Worm (Caenorhabditis elegans) whole organism, L1 larva: ENCODE measurements around the gene coq-8.

ENCODE experiments used
- C04F5.9 ChIP-seq: sonication (generic microtip); optimal IDR thresholded peaks from 2 replicates; lab custom pipeline; 2016; ENCODE audit warnings: missing genetic modification characterization, missing compliant biosample characterization
- C16A3.4 ChIP-seq: fragments of 150-350 bp; optimal IDR thresholded peaks from 2 replicates; lab custom pipeline; 2014; ENCODE audit warnings: missing biosample characterization, missing genetic modification characterization
- F16B12.6 ChIP-seq: fragments of 150-350 bp; optimal IDR thresholded peaks from 2 replicates; lab custom pipeline; 2014; ENCODE audit warnings: missing biosample characterization, missing genetic modification characterization
- ceh-90 ChIP-seq: sonication (generic microtip); optimal IDR thresholded peaks from 2 replicates; lab custom pipeline; 2016; ENCODE audit warnings: missing genetic modification characterization, missing compliant biosample characterization
- efl-1 ChIP-seq, 4 experiments: fragments of 150-350 bp; optimal IDR thresholded peaks in 3 of 4; peaks in 1 of 4; 1 replicate in 1 of 4; 2 replicates in 3 of 4; lab custom pipeline; 2014; ENCODE audit warnings: missing biosample characterization in 2 of 4, missing genetic modification characterization in 2 of 4, missing genetic modification reagents in 2 of 4
- egl-13 ChIP-seq: sonication (generic microtip); optimal IDR thresholded peaks from 2 replicates; lab custom pipeline; 2016; ENCODE audit warnings: missing genotype, missing genetic modification reagents, missing genetic modification characterization, missing compliant biosample characterization
- ets-5 ChIP-seq: fragments of 200-800 bp; sonication (Bioruptor generic); IDR thresholded peaks from 2 replicates; pipeline ENCODE4 v1.3.6; 2022; ENCODE audit warnings: missing genetic modification characterization, missing compliant biosample characterization
- fkh-10 ChIP-seq: sonication (generic microtip); optimal IDR thresholded peaks from 2 replicates; lab custom pipeline; 2017; ENCODE audit warnings: missing biosample characterization, missing genetic modification reagents, missing genetic modification characterization
- fkh-4 ChIP-seq: sonication (generic microtip); optimal IDR thresholded peaks from 2 replicates; lab custom pipeline; 2016; ENCODE audit warnings: missing compliant biosample characterization, missing genetic modification characterization, borderline replicate concordance
- grh-1 ChIP-seq: fragments of 200-800 bp; sonication (Bioruptor generic); IDR thresholded peaks from 2 replicates; pipeline ENCODE4 v1.3.6; 2022; ENCODE audit warnings: missing genetic modification reagents, missing genetic modification characterization, missing compliant biosample characterization
- hlh-4 ChIP-seq: sonication (generic microtip); optimal IDR thresholded peaks from 2 replicates; lab custom pipeline; 2016; ENCODE audit warnings: mild to moderate bottlenecking, missing genetic modification characterization, missing compliant biosample characterization
- jun-1 ChIP-seq: fragments of 150-350 bp; optimal IDR thresholded peaks from 2 replicates; lab custom pipeline; 2014; ENCODE audit warnings: missing biosample characterization, missing genetic modification reagents, missing genetic modification characterization
- lin-39 ChIP-seq: fragments of 150-350 bp; optimal IDR thresholded peaks from 2 replicates; lab custom pipeline; 2014; ENCODE audit warnings: missing biosample characterization, missing genetic modification reagents, missing genetic modification characterization
- lir-3 ChIP-seq: sonication (generic microtip); optimal IDR thresholded peaks from 2 replicates; lab custom pipeline; 2016; ENCODE audit warnings: mild to moderate bottlenecking, missing genetic modification characterization, moderate library complexity, missing compliant biosample characterization; ENCODE audit not compliant: poor library complexity
- mdl-1 ChIP-seq, 2 experiments: fragments of 150-350 bp; optimal IDR thresholded peaks; 2 replicates each; lab custom pipeline; 2014 to 2017; ENCODE audit warnings: missing biosample characterization in 2 of 2, missing genetic modification characterization in 2 of 2, inconsistent platforms in 1 of 2
- mef-2 ChIP-seq: fragments of 150-350 bp; optimal IDR thresholded peaks from 2 replicates; lab custom pipeline; 2014; ENCODE audit warnings: missing biosample characterization, missing genetic modification characterization
- mep-1 ChIP-seq: fragments of 150-350 bp; optimal IDR thresholded peaks from 2 replicates; lab custom pipeline; 2014; ENCODE audit warnings: missing biosample characterization, missing genetic modification characterization
- nhr-11 ChIP-seq: fragments of 150-350 bp; optimal IDR thresholded peaks from 2 replicates; lab custom pipeline; 2014; ENCODE audit warnings: missing biosample characterization, missing genetic modification characterization
- nhr-12 ChIP-seq: sonication (generic microtip); optimal IDR thresholded peaks from 2 replicates; lab custom pipeline; 2017; ENCODE audit warnings: missing biosample characterization, missing genetic modification characterization
- nhr-47 ChIP-seq: sonication (generic microtip); optimal IDR thresholded peaks from 2 replicates; lab custom pipeline; 2016; ENCODE audit warnings: mild to moderate bottlenecking, missing genetic modification characterization, moderate library complexity, missing compliant biosample characterization
- nhr-77 ChIP-seq: fragments of 150-350 bp; optimal IDR thresholded peaks from 2 replicates; lab custom pipeline; 2014; ENCODE audit warnings: missing biosample characterization, missing genetic modification characterization
- nhr-85 ChIP-seq: sonication (generic microtip); peaks from one replicate; lab custom pipeline; 2016; ENCODE audit warnings: missing genetic modification characterization, inconsistent platforms, missing compliant biosample characterization
- nhr-90 ChIP-seq: sonication (generic microtip); optimal IDR thresholded peaks from 2 replicates; lab custom pipeline; 2016; ENCODE audit warnings: mild to moderate bottlenecking, missing genetic modification characterization, missing compliant biosample characterization; ENCODE audit not compliant: poor library complexity
- pax-3 ChIP-seq: fragments of 200-800 bp; sonication (Bioruptor generic); optimal IDR thresholded peaks from 2 replicates; lab custom pipeline; 2018; ENCODE audit warnings: mild to moderate bottlenecking, missing genetic modification characterization, moderate library complexity, missing compliant biosample characterization
- rnt-1 ChIP-seq: sonication (generic microtip); optimal IDR thresholded peaks from 2 replicates; lab custom pipeline; 2016; ENCODE audit warnings: mild to moderate bottlenecking, missing genetic modification characterization, moderate library complexity, missing compliant biosample characterization
- snu-23 ChIP-seq: sonication (generic microtip); optimal IDR thresholded peaks from 2 replicates; lab custom pipeline; 2016; ENCODE audit warnings: missing genetic modification characterization, missing compliant biosample characterization
- sptf-1 ChIP-seq: fragments of 150-350 bp; optimal IDR thresholded peaks from 2 replicates; lab custom pipeline; 2014; ENCODE audit warnings: missing biosample characterization, missing genetic modification characterization
- swsn-7 ChIP-seq: sonication (generic microtip); optimal IDR thresholded peaks from 2 replicates; lab custom pipeline; 2016; ENCODE audit warnings: missing genetic modification characterization, missing compliant biosample characterization
- tbx-2 ChIP-seq: sonication (generic microtip); optimal IDR thresholded peaks from 2 replicates; lab custom pipeline; 2016; ENCODE audit warnings: missing genetic modification characterization, missing compliant biosample characterization
- unc-130 ChIP-seq: fragments of 150-350 bp; optimal IDR thresholded peaks from 2 replicates; lab custom pipeline; 2017; ENCODE audit warnings: missing biosample characterization, missing genetic modification characterization, inconsistent platforms
- unc-30 ChIP-seq: sonication (generic microtip); optimal IDR thresholded peaks from 2 replicates; lab custom pipeline; 2017; ENCODE audit warnings: missing biosample characterization, missing genetic modification characterization
- unc-62 ChIP-seq: fragments of 150-350 bp; optimal IDR thresholded peaks from 2 replicates; lab custom pipeline; 2014; ENCODE audit warnings: missing biosample characterization, missing genetic modification reagents, missing genetic modification characterization
- unc-98 ChIP-seq: fragments of 200-800 bp; sonication (Bioruptor generic); IDR thresholded peaks from 2 replicates; pipeline ENCODE4 v1.3.6; 2022; ENCODE audit warnings: missing genetic modification characterization, missing compliant biosample characterization
- ztf-4 ChIP-seq: fragments of 150-350 bp; optimal IDR thresholded peaks from 2 replicates; lab custom pipeline; 2014; ENCODE audit warnings: missing biosample characterization, missing genetic modification characterization

coq-8 gene

DNA sequence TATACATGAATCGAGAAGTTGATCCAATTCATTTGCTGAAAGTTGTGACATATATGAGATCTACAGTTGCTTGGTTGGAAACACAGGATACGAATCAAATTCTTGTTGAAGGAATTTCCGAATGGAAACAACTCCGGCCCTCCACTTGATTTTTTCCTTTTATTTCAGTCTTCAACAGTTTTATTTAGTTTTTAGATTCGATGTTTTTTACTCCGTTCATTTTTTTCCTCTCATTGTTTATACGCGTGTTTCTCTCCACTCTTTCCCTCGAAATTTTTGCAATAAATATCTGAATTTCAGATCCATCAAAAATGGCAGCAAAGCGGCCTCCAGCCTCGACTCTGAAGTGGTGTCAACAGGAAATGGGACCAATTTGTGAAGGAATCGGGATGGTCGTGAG, at the start of gene coq-8:
coq-8 (plus strand) TSS at position 301 of the 400 bp plus-strand sequence.
- no peak for TF ChIP-seq unc-98 (GFP tag; lab: Robert Waterston, UW)
- TF ChIP-seq mdl-1 (tag; optimal IDR thresholded peaks at IDR 0.05; lab: Kevin White, UChicago) = no peak
- TF ChIP-seq nhr-90 (tag; lab: Kevin White, UChicago) = no peak
- TF ChIP-seq nhr-12 (tag; lab: Kevin White, UChicago) = no peak
- TF ChIP-seq nhr-11 (tag; lab: Kevin White, UChicago) = no peak
- no peak for TF ChIP-seq lir-3 (tag; lab: Kevin White, UChicago)

DNA sequence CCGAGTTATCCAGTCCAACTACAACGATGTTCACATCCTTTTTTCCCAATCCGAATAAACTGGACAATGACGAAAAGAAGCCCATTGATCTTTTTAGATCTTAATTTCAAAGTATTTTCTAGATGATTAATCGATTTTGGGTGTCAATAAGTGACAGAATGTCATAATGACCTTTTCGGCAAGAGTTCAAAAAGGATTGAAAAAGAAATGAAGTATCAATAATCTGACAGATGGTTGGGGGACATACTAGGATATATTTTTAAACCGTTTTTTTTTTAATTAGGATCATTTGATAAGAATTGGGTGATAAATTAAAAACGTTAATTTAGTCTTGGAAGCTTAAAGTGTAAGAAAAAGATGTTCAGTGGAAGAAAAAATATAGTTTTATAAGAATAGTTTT, 48.5 kb upstream of the coq-8 start, which contains the start of gene arl-6:
arl-6 (minus strand) TSS at position 101 of the 400 bp plus-strand sequence.
- TF ChIP-seq C04F5.9 (tag; lab: Kevin White, UChicago) (no peak), efl-1 (optimal IDR thresholded peaks at IDR 0.05; lab: Kevin White, UChicago) (no peak), efl-1 (GFP tag; optimal IDR thresholded peaks at IDR 0.05 in 1 of 2; lab: Kevin White, UChicago) (peak in 1 of 2 experiments; percentile 49)

DNA sequence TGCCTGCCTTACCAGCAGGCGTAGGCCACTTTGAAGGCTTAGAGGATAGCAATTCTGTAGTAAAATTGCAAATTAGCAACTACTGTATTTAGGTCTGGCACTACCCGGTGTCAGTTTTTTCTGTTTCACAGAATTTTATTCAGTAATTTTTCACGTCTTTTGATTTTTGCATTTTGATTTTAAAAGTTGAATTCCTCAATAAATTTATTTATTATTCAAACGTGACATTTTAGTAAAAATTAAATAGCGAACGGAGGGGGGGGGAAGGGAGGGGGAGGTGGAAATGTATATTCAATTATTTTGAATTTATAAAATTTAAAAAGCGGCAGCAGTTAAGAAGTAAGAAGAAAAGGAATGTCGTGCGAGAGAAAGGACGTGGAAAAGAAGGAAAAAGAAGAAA, 46.0 kb upstream of the coq-8 start, which contains the start of gene F26A1.4:
F26A1.4 (plus strand) TSS at position 301 of the 400 bp plus-strand sequence.
- TF ChIP-seq ceh-90 (tag; lab: Kevin White, UChicago) (no peak), hlh-4 (tag; lab: Kevin White, UChicago) (no peak)

DNA sequence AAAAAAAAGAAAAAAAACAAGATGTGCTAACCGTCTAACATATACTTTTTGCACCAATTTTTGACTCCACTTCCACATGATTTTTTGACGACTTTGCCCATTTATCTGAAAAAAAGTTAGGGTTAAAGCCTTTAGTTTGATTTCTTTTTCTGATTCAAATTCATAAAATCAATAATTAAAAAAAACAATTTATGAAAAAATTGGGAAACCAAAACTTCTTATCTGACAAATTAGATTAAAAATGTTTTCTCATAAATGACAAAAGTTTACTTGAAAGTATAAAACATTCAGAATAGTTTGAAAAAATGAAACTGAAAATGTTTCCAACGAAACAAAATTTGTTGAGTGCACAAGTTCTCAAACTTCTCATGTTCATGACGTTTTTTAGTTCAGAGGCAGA, 43.4 kb upstream of the coq-8 start, which contains the start of gene F26A1.7:
F26A1.7 (minus strand) TSS at position 101 of the 400 bp plus-strand sequence.
- no peak for TF ChIP-seq ets-5 (GFP tag; lab: Robert Waterston, UW)
- no peak for TF ChIP-seq rnt-1
- TF ChIP-seq nhr-47 (tag; lab: Kevin White, UChicago) = no peak
- no peak for TF ChIP-seq nhr-77 (tag; lab: Kevin White, UChicago)
- no peak for TF ChIP-seq ztf-4 (tag; lab: Kevin White, UChicago)
- no peak for TF ChIP-seq unc-130 (tag; lab: Kevin White, UChicago)
- TF ChIP-seq tbx-2 (tag; lab: Kevin White, UChicago) = no peak
- no peak for TF ChIP-seq lir-3 (tag; lab: Kevin White, UChicago)
- no peak for TF ChIP-seq nhr-85 (tag; lab: Kevin White, UChicago)
- TF ChIP-seq sptf-1 (tag; lab: Kevin White, UChicago) = no peak
- TF ChIP-seq egl-13 (tag; lab: Kevin White, UChicago) = no peak
- TF ChIP-seq swsn-7 (tag; lab: Kevin White, UChicago) = no peak

DNA sequence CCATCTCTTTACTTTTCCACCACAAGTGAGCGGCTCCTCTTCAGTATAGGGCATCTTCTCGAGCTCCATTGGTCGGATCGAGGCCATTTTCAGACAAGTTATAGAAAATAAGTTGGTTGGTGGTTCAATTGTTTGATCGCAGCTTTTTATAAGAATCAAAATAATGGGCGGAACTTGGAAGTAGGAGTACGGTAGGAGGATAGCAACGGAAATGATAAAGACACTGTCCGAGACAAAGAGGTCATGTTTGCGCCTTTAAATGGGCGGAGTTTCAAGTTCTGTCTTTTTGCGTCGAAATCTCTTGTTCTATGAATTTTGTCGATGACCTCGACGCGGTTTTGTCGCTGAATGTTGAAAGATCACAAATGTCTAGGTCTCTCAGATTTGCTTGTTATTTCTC, 41.1 kb upstream of the coq-8 start, which contains the start of gene F26A1.8:
F26A1.8 (minus strand) TSS at position 101 of the 400 bp plus-strand sequence.
- TF ChIP-seq unc-62 (GFP tag; lab: Kevin White, UChicago) (no peak), unc-30 (tag; lab: Kevin White, UChicago) (no peak), snu-23 (GFP tag; lab: Kevin White, UChicago) (no peak), mef-2 (tag; lab: Kevin White, UChicago) (no peak), mep-1 (tag; lab: Kevin White, UChicago) (no peak), F16B12.6 (tag; lab: Kevin White, UChicago) (no peak), C04F5.9 (tag; lab: Kevin White, UChicago) (no peak), hlh-4 (tag; lab: Kevin White, UChicago) (no peak), fkh-4 (tag; lab: Kevin White, UChicago) (no peak), grh-1 (GFP tag; lab: Robert Waterston, UW) (no peak), pax-3 (tag; lab: Kevin White, UChicago) (no peak), nhr-90 (tag; lab: Kevin White, UChicago) (no peak), lin-39 (tag; lab: Kevin White, UChicago) (no peak), C16A3.4 (tag; lab: Kevin White, UChicago) (no peak), fkh-10 (GFP tag; lab: Kevin White, UChicago) (no peak), tbx-2 (tag; lab: Kevin White, UChicago) (no peak), jun-1 (no peak)
